Worm (Caenorhabditis elegans) whole organism, L4/young adult: ENCODE measurements around the gene srd-70.

Experiments
- W03F9.2 ChIP-seq: fragments of 150-350 bp; optimal IDR thresholded peaks from 2 replicates; lab custom pipeline; 2014; ENCODE audit warnings: missing biosample characterization, missing genetic modification characterization
- him-1 ChIP-seq: sonication (generic microtip); optimal IDR thresholded peaks from 2 replicates; lab custom pipeline; 2016; ENCODE audit warnings: missing genotype, missing genetic modification reagents, missing genetic modification characterization, missing compliant biosample characterization

DNA sequence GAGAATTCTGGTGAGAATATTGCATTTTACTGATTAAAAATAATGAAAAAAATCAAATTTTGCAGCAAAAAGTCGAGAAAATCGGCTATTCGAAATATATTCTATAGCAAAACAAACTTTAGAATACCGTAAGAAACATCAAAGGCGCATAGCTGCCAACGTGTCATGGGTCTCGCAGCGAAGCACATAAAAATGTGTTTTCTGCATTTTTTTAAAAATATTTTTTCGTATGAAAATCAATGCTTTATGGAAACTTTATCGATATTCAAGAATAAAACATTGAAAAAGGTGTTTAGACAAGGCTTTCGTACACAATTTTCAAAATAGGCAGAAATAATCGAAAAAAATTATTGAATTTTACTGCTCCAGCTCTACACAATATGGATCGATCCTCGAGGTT is 22.6 kb downstream of the srd-70 start:
- TF ChIP-seq W03F9.2 (tag; lab: Kevin White, UChicago) (no peak), him-1 (no peak)
